Worm (Caenorhabditis elegans) whole organism, young adult: Measurements from ENCODE around the gene clec-175.

Experiments
- F10E7.11 ChIP-seq: sonication (generic microtip); optimal IDR thresholded peaks from 2 replicates; lab custom pipeline; 2017; ENCODE audit warnings: mild to moderate bottlenecking, missing genetic modification characterization, moderate library complexity, missing compliant biosample characterization
- K12H6.12 ChIP-seq: fragments of 200-800 bp; sonication (Bioruptor generic); optimal IDR thresholded peaks from 2 replicates; lab custom pipeline; 2018; ENCODE audit warnings: mild to moderate bottlenecking, missing genetic modification characterization, missing compliant biosample characterization
- ama-1 ChIP-seq, 3 experiments: fragments of 150-350 bp in 1 of 3; sonication (generic microtip) in 2 of 3; optimal IDR thresholded peaks; 2 replicates each; lab custom pipeline; 2014 to 2018; ENCODE audit warnings: missing biosample characterization in 2 of 3, missing genetic modification characterization in 2 of 3, missing genetic modification reagents in 2 of 3
- efl-1 ChIP-seq: fragments of 150-350 bp; optimal IDR thresholded peaks from 2 replicates; lab custom pipeline; 2014; ENCODE audit warnings: missing biosample characterization, missing genetic modification reagents, missing genetic modification characterization
- mxl-1 ChIP-seq: sonication (generic microtip); optimal IDR thresholded peaks from 2 replicates; lab custom pipeline; 2016; ENCODE audit warnings: missing genetic modification characterization, missing compliant biosample characterization
- pha-4 ChIP-seq: fragments of 150-350 bp; sonication (generic microtip); optimal IDR thresholded peaks from 2 replicates; lab custom pipeline; 2014; ENCODE audit warnings: missing biosample characterization, missing genetic modification reagents, missing genetic modification characterization

DNA sequence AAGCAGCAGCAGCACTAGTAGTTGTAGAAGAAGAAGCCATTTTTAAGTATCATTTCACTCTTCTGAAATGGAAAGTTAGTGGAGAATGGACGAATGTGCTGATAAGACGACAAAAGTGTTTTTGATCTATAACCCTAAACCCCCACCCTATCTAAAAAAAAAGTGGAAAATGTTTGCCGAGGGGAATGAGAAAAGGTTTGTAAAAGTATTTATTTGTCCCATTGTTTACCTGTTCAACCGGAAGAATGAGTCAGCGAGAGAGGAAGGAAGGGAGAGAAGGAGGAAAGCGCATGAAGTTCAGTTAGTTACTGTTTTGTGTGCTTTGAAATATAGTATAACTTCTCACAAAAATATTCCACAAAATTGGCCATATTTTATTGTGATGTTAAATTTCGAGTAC lies 25.0 kb upstream of the clec-175 start:
- TF ChIP-seq F10E7.11 (tag; lab: Kevin White, UChicago) (no peak), ama-1 (optimal IDR thresholded peaks at IDR 0.05; lab: Kevin White, UChicago) (no peak), ama-1 (GFP tag; optimal IDR thresholded peaks at IDR 0.05; lab: Kevin White, UChicago) (no peak), efl-1 (GFP tag; lab: Kevin White, UChicago) (no peak), K12H6.12 (tag; lab: Kevin White, UChicago) (no peak), pha-4 (tag; lab: Kevin White, UChicago) (no peak), mxl-1 (tag; lab: Kevin White, UChicago) (no peak)
